Worm (Caenorhabditis elegans) whole organism, early embryonic: ENCODE data around the gene Y46E12A.2.

Source experiments
- B0310.2 ChIP-seq: sonication (generic microtip); optimal IDR thresholded peaks from 2 replicates; lab custom pipeline; 2016; ENCODE audit warnings: mild to moderate bottlenecking, missing genetic modification characterization, missing compliant biosample characterization
- ceh-13 ChIP-seq: fragments of 200-800 bp; sonication (Bioruptor generic); optimal IDR thresholded peaks from 2 replicates; lab custom pipeline; 2018; ENCODE audit warnings: mild to moderate bottlenecking, missing genetic modification characterization, missing compliant biosample characterization
- pes-1 ChIP-seq: fragments of 200-800 bp; sonication (Bioruptor generic); IDR thresholded peaks from 2 replicates; pipeline ENCODE4 v1.3.6; 2022; ENCODE audit warnings: missing genetic modification reagents, missing genetic modification characterization, missing compliant biosample characterization
- sea-1 ChIP-seq: fragments of 200-800 bp; sonication (Bioruptor generic); conservative IDR thresholded peaks from 2 replicates; pipeline ENCODE4 v1.3.6; 2022; ENCODE audit warnings: missing genetic modification characterization, missing compliant biosample characterization

DNA sequence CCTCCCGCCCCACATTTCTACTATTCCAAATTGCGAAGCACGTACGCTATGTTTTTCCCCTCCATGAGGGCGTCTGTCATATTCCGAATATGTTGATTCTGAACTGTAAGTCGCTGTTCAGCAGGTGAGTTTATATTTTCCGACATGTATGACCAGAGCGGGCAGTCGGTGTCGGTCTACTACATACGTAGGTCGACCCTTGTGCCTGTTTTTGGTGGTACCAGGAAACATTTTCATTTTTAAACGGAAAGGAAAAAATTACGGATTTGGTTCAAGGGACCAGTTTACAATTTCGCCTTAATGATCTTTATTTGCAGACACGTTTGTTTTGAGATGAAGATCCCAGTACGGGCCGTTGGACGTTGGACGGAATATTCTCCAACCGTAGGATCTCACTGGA is at the start of gene Y46E12A.2:
- TF ChIP-seq pes-1 (GFP tag; lab: Robert Waterston, UW) (no peak), sea-1 (no peak), B0310.2 (tag; lab: Kevin White, UChicago) (no peak), ceh-13 (GFP tag; lab: Kevin White, UChicago) (no peak)
